Worm (Caenorhabditis elegans) whole organism, L4 larva: ENCODE measurements around the gene rme-6.
A peak's percentile ranks its signal among the peaks of the same experiment; 100 is the strongest.

ENCODE experiments used
- F10B5.3 ChIP-seq: sonication (generic microtip); optimal IDR thresholded peaks from 2 replicates; lab custom pipeline; 2016; ENCODE audit warnings: mild to moderate bottlenecking, missing genetic modification characterization, missing compliant biosample characterization
- F26F4.8 ChIP-seq: fragments of 200-800 bp; sonication (Bioruptor generic); conservative IDR thresholded peaks from 2 replicates; pipeline ENCODE4 v1.3.6; 2022; ENCODE audit warnings: missing genetic modification characterization, missing compliant biosample characterization
- F44E2.7 ChIP-seq: fragments of 200-800 bp; sonication (Bioruptor generic); IDR thresholded peaks from 2 replicates; pipeline ENCODE4 v2.1.2; 2022; ENCODE audit warnings: missing genetic modification characterization, missing compliant biosample characterization
- Y75B8A.6 ChIP-seq: fragments of 200-800 bp; sonication (Bioruptor generic); IDR thresholded peaks from 2 replicates; pipeline ENCODE4 v1.3.6; 2022; ENCODE audit warnings: missing genetic modification reagents, missing genetic modification characterization, missing compliant biosample characterization
- ZK337.2 ChIP-seq: fragments of 200-800 bp; sonication (Bioruptor generic); IDR thresholded peaks from 2 replicates; pipeline ENCODE4 v1.3.6; 2022; ENCODE audit warnings: missing genetic modification reagents, missing genetic modification characterization, missing compliant biosample characterization
- ZK546.5 ChIP-seq, 2 experiments: sonication (generic microtip); optimal IDR thresholded peaks; 2 replicates each; lab custom pipeline; 2017; ENCODE audit warnings: missing biosample characterization in 2 of 2, missing genetic modification characterization in 2 of 2
- aha-1 ChIP-seq: fragments of 150-350 bp; peaks from one replicate; lab custom pipeline; 2014; ENCODE audit warnings: missing biosample characterization, missing genetic modification characterization
- ceh-28 ChIP-seq: fragments of 150-350 bp; optimal IDR thresholded peaks from 2 replicates; lab custom pipeline; 2014; ENCODE audit warnings: missing biosample characterization, missing genetic modification reagents, missing genetic modification characterization
- ceh-32 ChIP-seq: sonication (generic microtip); optimal IDR thresholded peaks from 2 replicates; lab custom pipeline; 2016; ENCODE audit warnings: mild to moderate bottlenecking, missing genetic modification characterization, missing compliant biosample characterization; ENCODE audit not compliant: poor library complexity
- ceh-44 ChIP-seq: fragments of 200-800 bp; sonication (Bioruptor generic); IDR thresholded peaks from 2 replicates; pipeline ENCODE4 v1.3.6; 2022; ENCODE audit warnings: missing genetic modification reagents, missing genetic modification characterization, missing compliant biosample characterization
- ceh-62 ChIP-seq: sonication (generic microtip); optimal IDR thresholded peaks from 2 replicates; lab custom pipeline; 2017; ENCODE audit warnings: missing biosample characterization, missing genetic modification characterization
- ces-1 ChIP-seq: fragments of 150-350 bp; sonication (generic microtip); optimal IDR thresholded peaks from 4 replicates; lab custom pipeline; 2014; ENCODE audit warnings: missing biosample characterization, missing genetic modification reagents, missing genetic modification characterization
- cey-2 ChIP-seq: sonication (generic microtip); optimal IDR thresholded peaks from 3 replicates; lab custom pipeline; 2017; ENCODE audit warnings: missing genetic modification characterization, mild to moderate bottlenecking, missing compliant biosample characterization, antibody characterized with exemption, borderline replicate concordance; ENCODE audit not compliant: insufficient read depth
- daf-12 ChIP-seq: fragments of 150-350 bp; optimal IDR thresholded peaks from 2 replicates; lab custom pipeline; 2014; ENCODE audit warnings: missing biosample characterization, missing genetic modification reagents, missing genetic modification characterization
- daf-8 ChIP-seq: fragments of 200-800 bp; sonication (Bioruptor generic); IDR thresholded peaks from 2 replicates; pipeline ENCODE4 v1.3.6; 2022; ENCODE audit warnings: missing genetic modification characterization, missing compliant biosample characterization
- dmd-8 ChIP-seq: fragments of 200-800 bp; sonication (Bioruptor generic); IDR thresholded peaks from 2 replicates; pipeline ENCODE4 v1.3.6; 2022; ENCODE audit warnings: missing genetic modification characterization, missing compliant biosample characterization
- dmd-9 ChIP-seq: fragments of 200-800 bp; sonication (Bioruptor generic); IDR thresholded peaks from 2 replicates; pipeline ENCODE4 v1.3.6; 2022; ENCODE audit warnings: missing genetic modification reagents, missing genetic modification characterization, missing compliant biosample characterization
- dpl-1 ChIP-seq: fragments of 150-350 bp; optimal IDR thresholded peaks from 2 replicates; lab custom pipeline; 2014; ENCODE audit warnings: missing biosample characterization, missing genetic modification reagents, missing genetic modification characterization
- duxl-1 ChIP-seq: sonication (generic microtip); optimal IDR thresholded peaks from 2 replicates; lab custom pipeline; 2016; ENCODE audit warnings: mild to moderate bottlenecking, missing genetic modification characterization, moderate library complexity, missing compliant biosample characterization; ENCODE audit not compliant: poor library complexity
- dve-1 ChIP-seq: sonication (generic microtip); optimal IDR thresholded peaks from 2 replicates; lab custom pipeline; 2017; ENCODE audit warnings: antibody characterized with exemption, mild to moderate bottlenecking, missing genetic modification characterization, missing compliant biosample characterization; ENCODE audit not compliant: insufficient read depth
- fkh-10 ChIP-seq: fragments of 150-350 bp; optimal IDR thresholded peaks from 2 replicates; lab custom pipeline; 2014; ENCODE audit warnings: missing biosample characterization, missing genetic modification reagents, missing genetic modification characterization
- hif-1 ChIP-seq, 2 experiments: sonication (generic microtip); optimal IDR thresholded peaks; 2 replicates each; lab custom pipeline; 2016 to 2017; ENCODE audit warnings: missing compliant biosample characterization in 2 of 2, missing genetic modification characterization in 2 of 2, missing genetic modification reagents in 2 of 2, missing genotype in 2 of 2, mild to moderate bottlenecking in 1 of 2
- lim-7 ChIP-seq: fragments of 200-800 bp; sonication (Bioruptor generic); IDR thresholded peaks from 2 replicates; pipeline ENCODE4 v1.3.6; 2022; ENCODE audit warnings: missing genetic modification characterization, missing compliant biosample characterization
- lin-1 ChIP-seq: fragments of 200-800 bp; sonication (Bioruptor generic); IDR thresholded peaks from 2 replicates; pipeline ENCODE4 v1.3.6; 2022; ENCODE audit warnings: missing genetic modification reagents, missing genetic modification characterization, missing compliant biosample characterization
- lin-15B ChIP-seq: fragments of 150-350 bp; sonication (generic microtip); optimal IDR thresholded peaks from 3 replicates; lab custom pipeline; 2014; ENCODE audit warnings: missing biosample characterization, missing genetic modification characterization
- lir-3 ChIP-seq: sonication (generic microtip); optimal IDR thresholded peaks from 2 replicates; lab custom pipeline; 2016; ENCODE audit warnings: mild to moderate bottlenecking, missing genetic modification characterization, missing compliant biosample characterization
- lsy-2 ChIP-seq, 2 experiments: fragments of 150-350 bp in 1 of 2; sonication (generic microtip) in 1 of 2; optimal IDR thresholded peaks; 2 replicates each; lab custom pipeline; 2014 to 2017; ENCODE audit warnings: missing biosample characterization in 2 of 2, missing genetic modification characterization in 2 of 2
- madf-5 ChIP-seq, 2 experiments: fragments of 200-800 bp; sonication (Bioruptor generic); IDR thresholded peaks; 2 replicates each; pipeline ENCODE4 v1.3.6; 2022; ENCODE audit warnings: missing compliant biosample characterization in 2 of 2, missing genetic modification characterization in 2 of 2
- mep-1 ChIP-seq: fragments of 150-350 bp; sonication (generic microtip); optimal IDR thresholded peaks from 3 replicates; lab custom pipeline; 2014; ENCODE audit warnings: missing biosample characterization, missing genetic modification characterization
- mxl-3 ChIP-seq: fragments of 200-800 bp; sonication (Bioruptor generic); optimal IDR thresholded peaks from 2 replicates; lab custom pipeline; 2018; ENCODE audit warnings: mild to moderate bottlenecking, missing genetic modification characterization, missing compliant biosample characterization
- nhr-102 ChIP-seq: sonication (generic microtip); optimal IDR thresholded peaks from 2 replicates; lab custom pipeline; 2016; ENCODE audit warnings: mild to moderate bottlenecking, missing genetic modification characterization, moderate library complexity, missing compliant biosample characterization
- nhr-11 ChIP-seq: fragments of 150-350 bp; optimal IDR thresholded peaks from 2 replicates; lab custom pipeline; 2014; ENCODE audit warnings: missing biosample characterization, missing genetic modification characterization
- nhr-237 ChIP-seq: sonication (generic microtip); optimal IDR thresholded peaks from 2 replicates; lab custom pipeline; 2017; ENCODE audit warnings: missing biosample characterization, missing genetic modification characterization
- nhr-41 ChIP-seq: fragments of 200-800 bp; sonication (Bioruptor generic); IDR thresholded peaks from 2 replicates; pipeline ENCODE4 v1.3.6; 2022; ENCODE audit warnings: missing genetic modification reagents, missing genetic modification characterization, missing compliant biosample characterization
- nhr-48 ChIP-seq: sonication (generic microtip); optimal IDR thresholded peaks from 2 replicates; lab custom pipeline; 2016; ENCODE audit warnings: mild to moderate bottlenecking, missing genetic modification characterization, missing compliant biosample characterization
- nhr-6 ChIP-seq: fragments of 150-350 bp; optimal IDR thresholded peaks from 2 replicates; lab custom pipeline; 2014; ENCODE audit warnings: missing biosample characterization, missing genetic modification characterization
- php-3 ChIP-seq: fragments of 200-800 bp; sonication (Bioruptor generic); IDR thresholded peaks from 2 replicates; pipeline ENCODE4 v1.3.6; 2022; ENCODE audit warnings: missing genetic modification reagents, missing genetic modification characterization, missing compliant biosample characterization
- rbr-2 ChIP-seq: sonication (generic microtip); optimal IDR thresholded peaks from 2 replicates; lab custom pipeline; 2016; ENCODE audit warnings: missing genotype, missing genetic modification characterization, missing compliant biosample characterization
- saeg-2 ChIP-seq: fragments of 200-800 bp; sonication (Bioruptor generic); IDR thresholded peaks from 2 replicates; pipeline ENCODE4 v1.3.6; 2022; ENCODE audit warnings: missing genetic modification reagents, missing genetic modification characterization, missing compliant biosample characterization
- sdz-12 ChIP-seq: fragments of 200-800 bp; sonication (Bioruptor generic); optimal IDR thresholded peaks from 2 replicates; lab custom pipeline; 2018; ENCODE audit warnings: mild to moderate bottlenecking, missing genetic modification characterization, missing compliant biosample characterization
- snpc-1.2 ChIP-seq: fragments of 200-800 bp; sonication (Bioruptor generic); IDR thresholded peaks from 2 replicates; pipeline ENCODE4 v1.3.6; 2022; ENCODE audit warnings: missing genetic modification reagents, missing genetic modification characterization, missing compliant biosample characterization
- unc-39 ChIP-seq: sonication (generic microtip); optimal IDR thresholded peaks from 2 replicates; lab custom pipeline; 2017; ENCODE audit warnings: missing biosample characterization, missing genetic modification characterization
- zag-1 ChIP-seq: fragments of 150-350 bp; optimal IDR thresholded peaks from 2 replicates; lab custom pipeline; 2014; ENCODE audit warnings: missing biosample characterization, missing genetic modification characterization
- zfp-2 ChIP-seq: sonication (generic microtip); optimal IDR thresholded peaks from 2 replicates; lab custom pipeline; 2016; ENCODE audit warnings: mild to moderate bottlenecking, missing genetic modification characterization, missing compliant biosample characterization
- zip-2 ChIP-seq: fragments of 150-350 bp; optimal IDR thresholded peaks from 2 replicates; lab custom pipeline; 2014; ENCODE audit warnings: missing biosample characterization, missing genetic modification characterization
- ztf-11 ChIP-seq: fragments of 150-350 bp; optimal IDR thresholded peaks from 2 replicates; lab custom pipeline; 2014; ENCODE audit warnings: missing biosample characterization, missing genetic modification characterization
- ztf-7 ChIP-seq: fragments of 150-350 bp; optimal IDR thresholded peaks from 2 replicates; lab custom pipeline; 2014; ENCODE audit warnings: missing biosample characterization, missing genetic modification characterization

The rme-6 gene

DNA sequence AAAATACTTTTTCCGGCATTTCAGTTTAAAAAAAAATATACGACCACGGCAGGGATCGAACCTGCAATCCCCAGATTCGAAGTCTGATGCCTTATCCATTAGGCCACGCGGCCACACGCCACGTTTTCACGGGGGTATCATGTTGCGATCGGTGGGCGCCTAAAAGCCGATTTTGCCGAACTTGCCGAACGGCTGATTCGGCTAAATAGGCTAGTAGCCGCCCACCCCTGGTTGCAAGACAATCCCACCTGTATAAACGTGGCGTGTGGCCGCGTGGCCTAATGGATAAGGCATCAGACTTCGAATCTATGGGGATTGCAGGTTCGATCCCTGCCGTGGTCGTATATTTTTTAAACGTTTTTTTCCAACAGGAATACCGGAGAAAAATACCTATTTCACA, 7.8 kb upstream of the rme-6 start (continued):
- TF ChIP-seq lir-3 (tag; lab: Kevin White, UChicago): no peak
- TF ChIP-seq rbr-2 (tag; lab: Kevin White, UChicago): no peak
- no peak for TF ChIP-seq zfp-2 (tag; lab: Kevin White, UChicago)
- no peak for TF ChIP-seq lin-15B (tag; lab: Kevin White, UChicago)
- no peak for TF ChIP-seq ceh-28 (tag; lab: Kevin White, UChicago)
- TF ChIP-seq ZK546.5 (tag; optimal IDR thresholded peaks at IDR 0.05; lab: Kevin White, UChicago): no peak
- 0 out of 2 replicates have a peak, but pooled peaks have one; percentile 30 for TF ChIP-seq ceh-44 (GFP tag; lab: Robert Waterston, UW)
- peak; percentile 81 for TF ChIP-seq aha-1
- TF ChIP-seq F10B5.3 (tag; lab: Kevin White, UChicago): no peak
- no peak for TF ChIP-seq ceh-32 (tag; lab: Kevin White, UChicago)
- TF ChIP-seq Y75B8A.6: no peak
- no peak for TF ChIP-seq ztf-7
- TF ChIP-seq zip-2: no peak
- TF ChIP-seq madf-5 (GFP tag; IDR thresholded peaks at IDR 0.05; lab: Robert Waterston, UW): 0 out of 4 replicates have a peak, but pooled peaks of 1 of the 2 experiments have one; percentile 23
- TF ChIP-seq nhr-11 (tag; lab: Kevin White, UChicago): no peak
- 0 out of 2 replicates have a peak, but pooled peaks have one; percentile 31 for TF ChIP-seq dmd-9
- TF ChIP-seq nhr-41 (GFP tag; lab: Robert Waterston, UW): no peak
- no peak for TF ChIP-seq F44E2.7 (GFP tag; lab: Robert Waterston, UW)
- no peak for TF ChIP-seq nhr-48 (tag; lab: Kevin White, UChicago)
- TF ChIP-seq sdz-12 (GFP tag; lab: Kevin White, UChicago): no peak
- no peak for TF ChIP-seq dpl-1 (GFP tag; lab: Kevin White, UChicago)
- TF ChIP-seq fkh-10 (GFP tag; lab: Kevin White, UChicago): no peak
- TF ChIP-seq snpc-1.2: no peak
- no peak for TF ChIP-seq ceh-62
- TF ChIP-seq dve-1 (tag; lab: Kevin White, UChicago): no peak
- TF ChIP-seq saeg-2 (GFP tag; lab: Robert Waterston, UW): no peak

DNA sequence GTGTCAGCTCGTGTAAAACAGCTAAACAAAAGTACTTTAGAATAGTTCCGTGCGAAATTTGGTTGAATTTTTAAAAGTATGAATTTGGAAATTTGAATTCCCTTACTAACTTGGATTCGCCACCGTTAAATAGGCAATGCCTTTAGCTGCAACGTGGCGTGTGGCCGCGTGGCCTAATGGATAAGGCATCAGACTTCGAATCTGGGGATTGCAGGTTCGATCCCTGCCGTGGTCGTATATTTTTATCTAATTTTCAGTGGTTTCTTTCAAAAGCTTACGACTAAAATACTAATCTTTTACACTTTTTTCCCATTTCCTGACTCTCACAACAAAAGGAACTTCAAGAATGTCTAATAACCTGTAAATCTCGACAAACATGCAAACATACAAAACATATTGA, 7.3 kb upstream of the rme-6 start:
- TF ChIP-seq nhr-102 (tag; lab: Kevin White, UChicago) (peak; percentile 10), F26F4.8 (GFP tag; lab: Robert Waterston, UW) (no peak), php-3 (GFP tag; lab: Robert Waterston, UW) (no peak), lim-7 (GFP tag; lab: Robert Waterston, UW) (0 out of 2 replicates have a peak, but pooled peaks have one; percentile 60), aha-1 (peak; percentile 75), dmd-8 (GFP tag; lab: Robert Waterston, UW) (0 out of 2 replicates have a peak, but pooled peaks have one; percentile 21), ceh-44 (GFP tag; lab: Robert Waterston, UW) (no peak)

DNA sequence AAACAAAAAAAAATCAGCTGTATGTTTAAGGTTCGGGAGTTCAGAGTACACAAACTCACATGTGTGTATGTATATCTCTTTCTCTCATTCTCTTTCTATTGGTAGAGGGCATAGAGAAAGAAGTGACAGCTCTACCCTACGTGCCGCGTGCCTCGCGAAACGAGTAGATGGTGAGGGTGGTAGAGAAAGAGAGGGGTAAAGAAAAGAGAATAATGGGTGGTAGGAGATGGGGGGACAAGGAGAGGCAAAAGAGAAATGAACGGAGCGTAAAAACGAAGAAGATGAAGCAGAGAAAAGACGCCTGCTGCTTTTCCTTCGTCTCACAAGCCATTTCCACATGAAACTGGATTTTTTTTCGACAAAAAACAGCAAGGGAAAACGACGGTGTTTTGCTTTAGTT, 3.8 kb upstream of the rme-6 start:
- TF ChIP-seq hif-1 (tag; optimal IDR thresholded peaks at IDR 0.05; lab: Kevin White, UChicago): peak; percentile 51 to 95
- peak; percentile 97 for TF ChIP-seq mep-1
- TF ChIP-seq ces-1 (GFP tag; lab: Kevin White, UChicago): no peak
- TF ChIP-seq lsy-2 (tag; optimal IDR thresholded peaks at IDR 0.05; lab: Kevin White, UChicago): peak; percentile 78 to 93
- TF ChIP-seq duxl-1 (tag; lab: Kevin White, UChicago): peak; percentile 68
- peak; percentile 79 for TF ChIP-seq nhr-102 (tag; lab: Kevin White, UChicago)
- peak; percentile 98 for TF ChIP-seq aha-1
- TF ChIP-seq nhr-237: no peak
- peak; percentile 46 for TF ChIP-seq dpl-1 (GFP tag; lab: Kevin White, UChicago)
- TF ChIP-seq lin-1 (GFP tag; lab: Robert Waterston, UW): peak; percentile 89
- TF ChIP-seq madf-5 (GFP tag; IDR thresholded peaks at IDR 0.05; lab: Robert Waterston, UW): 0 out of 4 replicates have a peak, but pooled peaks of 1 of the 2 experiments have one; percentile 4
- TF ChIP-seq F26F4.8 (GFP tag; lab: Robert Waterston, UW): no peak
- no peak for TF ChIP-seq ZK337.2
- TF ChIP-seq nhr-6 (tag; lab: Kevin White, UChicago): peak; percentile 95
- no peak for TF ChIP-seq zag-1 (tag; lab: Kevin White, UChicago)
- peak; percentile 75 for TF ChIP-seq php-3 (GFP tag; lab: Robert Waterston, UW)
- TF ChIP-seq unc-39 (tag; lab: Kevin White, UChicago): no peak
- no peak for TF ChIP-seq ceh-32 (tag; lab: Kevin White, UChicago)
- TF ChIP-seq mxl-3 (GFP tag; lab: Kevin White, UChicago): peak; percentile 97
- TF ChIP-seq lim-7 (GFP tag; lab: Robert Waterston, UW): no peak
- no peak for TF ChIP-seq daf-12 (tag; lab: Kevin White, UChicago)
- TF ChIP-seq dmd-9: no peak
- no peak for TF ChIP-seq ztf-11 (tag; lab: Kevin White, UChicago)
- no peak for TF ChIP-seq daf-8 (GFP tag; lab: Robert Waterston, UW)
- peak; percentile 43 for TF ChIP-seq cey-2 (tag; lab: Kevin White, UChicago)
- TF ChIP-seq sdz-12 (GFP tag; lab: Kevin White, UChicago): no peak
